Fruit fly (Drosophila melanogaster) Kc167 (cell line): ENCODE measurements around the gene GABA-B-R3.

Experiments used
- insv ChIP-seq: fragments of >200 bp; optimal IDR thresholded peaks from 3 replicates; lab custom pipeline; 2018; ENCODE audit warnings: missing external identifiers
- ttk ChIP-seq: sonication (Bioruptor generic); optimal IDR thresholded peaks from 2 replicates; lab custom pipeline; 2017; ENCODE audit warnings: missing external identifiers

- TF ChIP-seq ttk (lab: Kevin White, UChicago): no peak
- no peak for TF ChIP-seq insv
These were observed 31.1 kb downstream of the GABA-B-R3 start for dm6 chr2L:780851-781250.
